Fruit fly (Drosophila melanogaster) whole organism, pupa: ENCODE measurements around the gene CG32365.

Experiments used
- CG10348 ChIP-seq: fragments of 200-800 bp; sonication (Bioruptor generic); IDR thresholded peaks from 2 replicates; pipeline ENCODE4 v1.3.6; 2022; ENCODE audit warnings: missing biosample characterization, missing genetic modification characterization
- CG12605 ChIP-seq: fragments of 200-800 bp; sonication (Bioruptor generic); IDR thresholded peaks from 2 replicates; pipeline ENCODE4 v1.3.6; 2022; ENCODE audit warnings: missing biosample characterization, missing genetic modification characterization
- CG13204 ChIP-seq: fragments of 200-800 bp; sonication (Bioruptor generic); optimal IDR thresholded peaks from 2 replicates; lab custom pipeline; 2018; ENCODE audit warnings: missing biosample characterization, mild to moderate bottlenecking, missing genetic modification characterization, moderate library complexity
- CG14655 ChIP-seq: fragments of 200-800 bp; sonication (Bioruptor generic); optimal IDR thresholded peaks from 3 replicates; lab custom pipeline; 2017; ENCODE audit warnings: mild to moderate bottlenecking, missing biosample characterization, missing genetic modification reagents, missing genetic modification characterization
- CG15710 ChIP-seq: fragments of 200-800 bp; sonication (Bioruptor generic); optimal IDR thresholded peaks from 2 replicates; lab custom pipeline; 2018; ENCODE audit warnings: missing biosample characterization, mild to moderate bottlenecking, missing genetic modification characterization, moderate library complexity
- CG17806 ChIP-seq: fragments of 200-800 bp; sonication (Bioruptor generic); optimal IDR thresholded peaks from 2 replicates; lab custom pipeline; 2018; ENCODE audit warnings: missing biosample characterization, mild to moderate bottlenecking, missing genetic modification characterization, moderate library complexity
- CG32121 ChIP-seq: fragments of 200-800 bp; sonication (Bioruptor generic); IDR thresholded peaks from 2 replicates; pipeline ENCODE4 v1.3.6; 2022; ENCODE audit warnings: missing biosample characterization, missing genetic modification characterization
- CG34367 ChIP-seq: fragments of 200-800 bp; sonication (Bioruptor generic); optimal IDR thresholded peaks from 2 replicates; lab custom pipeline; 2018; ENCODE audit warnings: missing biosample characterization, mild to moderate bottlenecking, missing genetic modification characterization
- CG4496 ChIP-seq: fragments of 200-800 bp; sonication (Bioruptor generic); IDR thresholded peaks from 3 replicates; pipeline ENCODE4 v1.3.6; 2022; ENCODE audit warnings: missing biosample characterization, missing genetic modification characterization
- CG8159 ChIP-seq: fragments of 200-800 bp; sonication (Bioruptor generic); optimal IDR thresholded peaks from 3 replicates; lab custom pipeline; 2018; ENCODE audit warnings: missing biosample characterization, mild to moderate bottlenecking, missing genetic modification characterization, moderate library complexity
- CG8301 ChIP-seq: fragments of 200-800 bp; sonication (Bioruptor generic); optimal IDR thresholded peaks from 2 replicates; lab custom pipeline; 2018; ENCODE audit warnings: missing biosample characterization, mild to moderate bottlenecking, missing genetic modification characterization
- CG9948 ChIP-seq: fragments of 200-800 bp; sonication (Bioruptor generic); optimal IDR thresholded peaks from 2 replicates; lab custom pipeline; 2018; ENCODE audit warnings: missing biosample characterization, mild to moderate bottlenecking, missing genetic modification characterization, moderate library complexity
- D1 ChIP-seq: fragments of 200-800 bp; sonication (Bioruptor generic); optimal IDR thresholded peaks from 2 replicates; lab custom pipeline; 2018; ENCODE audit warnings: missing biosample characterization, mild to moderate bottlenecking, missing genetic modification characterization, moderate library complexity
- EcR ChIP-seq: fragments of 200-800 bp; sonication (Bioruptor generic); optimal IDR thresholded peaks from 3 replicates; lab custom pipeline; 2019; ENCODE audit warnings: missing biosample characterization, missing genetic modification characterization, mild to moderate bottlenecking, moderate library complexity, missing genetic modification reagents
- Ets98B ChIP-seq: fragments of 200-800 bp; sonication (Bioruptor generic); IDR thresholded peaks from 2 replicates; pipeline ENCODE4 v1.3.6; 2022; ENCODE audit warnings: missing biosample characterization, missing genetic modification characterization
- Pif1A ChIP-seq: fragments of 200-800 bp; sonication (Bioruptor generic); optimal IDR thresholded peaks from 3 replicates; lab custom pipeline; 2016; ENCODE audit warnings: missing biosample characterization, missing genetic modification characterization
- Pif1B ChIP-seq: fragments of 200-800 bp; sonication (Bioruptor generic); optimal IDR thresholded peaks from 3 replicates; lab custom pipeline; 2016; ENCODE audit warnings: missing biosample characterization, missing genetic modification characterization
- Snoo ChIP-seq: fragments of 200-800 bp; sonication (Bioruptor generic); optimal IDR thresholded peaks from 3 replicates; lab custom pipeline; 2017; ENCODE audit warnings: missing biosample characterization, mild to moderate bottlenecking, missing genetic modification characterization, inconsistent platforms
- fd96Ca ChIP-seq: fragments of 200-800 bp; sonication (Bioruptor generic); IDR thresholded peaks from 3 replicates; pipeline ENCODE4 v1.3.6; 2022; ENCODE audit warnings: missing biosample characterization, missing genetic modification characterization
- gl ChIP-seq: fragments of 200-800 bp; sonication (Bioruptor generic); optimal IDR thresholded peaks from 2 replicates; lab custom pipeline; 2018; ENCODE audit warnings: missing biosample characterization, mild to moderate bottlenecking, missing genetic modification characterization
- rn ChIP-seq: fragments of 200-800 bp; sonication (Bioruptor generic); IDR thresholded peaks from 2 replicates; pipeline ENCODE4 v1.3.6; 2022; ENCODE audit warnings: missing biosample characterization, missing genetic modification characterization

The CG32365 gene

DNA sequence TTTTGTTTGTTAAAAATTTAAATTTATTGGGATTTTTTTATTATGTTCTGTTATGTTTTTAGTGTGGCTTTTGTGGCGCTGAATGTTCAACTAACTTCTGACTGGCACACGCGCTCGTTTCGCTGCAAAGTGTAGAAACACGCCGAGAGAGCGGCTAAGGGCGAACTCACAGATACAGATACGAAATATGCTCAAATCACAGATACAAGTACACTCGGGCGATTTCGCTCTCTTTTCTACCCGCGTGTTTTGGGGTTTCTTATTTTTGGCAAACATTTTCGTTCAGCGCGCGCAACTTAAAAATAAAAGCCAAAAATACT, 13.4 kb upstream of the CG32365 start:
- TF ChIP-seq CG13204 (GFP tag; lab: Kevin White, UChicago) (no peak), Ets98B (peak; percentile 33; the same call in 1 of the 2 replicates), fd96Ca (GFP tag; lab: Robert Waterston, UW) (peak; percentile 54; the same call in 2 of the 3 replicates), CG4496 (GFP tag; lab: Robert Waterston, UW) (peak; percentile 49; the same call in 1 of the 3 replicates), CG17806 (tag; lab: Kevin White, UChicago) (no peak), Pif1A (GFP tag; lab: Kevin White, UChicago) (no peak), CG8159 (tag; lab: Kevin White, UChicago) (no peak)

dm6 chr3L:7855778-7856625, 12.8 kb upstream of the CG32365 start:
- TF ChIP-seq CG13204 (GFP tag; lab: Kevin White, UChicago) (no peak), CG12605 (0 out of 2 replicates have a peak, but pooled peaks have one; percentile 79), EcR (GFP tag; lab: Kevin White, UChicago) (no peak), Snoo (tag; lab: Kevin White, UChicago) (peak; percentile 49), Ets98B (peak; percentile 55), CG34367 (tag; lab: Kevin White, UChicago) (peak; percentile 4), gl (no peak), rn (0 out of 2 replicates have a peak, but pooled peaks have one; percentile 24), CG8159 (tag; lab: Kevin White, UChicago) (peak; percentile 68), CG14655 (GFP tag; lab: Kevin White, UChicago) (peak; percentile 72), Pif1B (GFP tag; lab: Kevin White, UChicago) (no peak), CG9948 (tag; lab: Kevin White, UChicago) (peak; percentile 57), CG8301 (tag; lab: Kevin White, UChicago) (peak; percentile 46), fd96Ca (GFP tag; lab: Robert Waterston, UW) (peak; percentile 60; the same call in 2 of the 3 replicates), CG32121 (GFP tag; lab: Robert Waterston, UW) (peak; percentile 69), CG10348 (GFP tag; lab: Robert Waterston, UW) (peak; percentile 10; the same call in 1 of the 2 replicates), CG15710 (tag; lab: Kevin White, UChicago) (no peak), D1 (no peak), CG4496 (GFP tag; lab: Robert Waterston, UW) (peak; percentile 40; the same call in 2 of the 3 replicates), CG17806 (tag; lab: Kevin White, UChicago) (peak; percentile 38), Pif1A (GFP tag; lab: Kevin White, UChicago) (peak; percentile 4)

DNA sequence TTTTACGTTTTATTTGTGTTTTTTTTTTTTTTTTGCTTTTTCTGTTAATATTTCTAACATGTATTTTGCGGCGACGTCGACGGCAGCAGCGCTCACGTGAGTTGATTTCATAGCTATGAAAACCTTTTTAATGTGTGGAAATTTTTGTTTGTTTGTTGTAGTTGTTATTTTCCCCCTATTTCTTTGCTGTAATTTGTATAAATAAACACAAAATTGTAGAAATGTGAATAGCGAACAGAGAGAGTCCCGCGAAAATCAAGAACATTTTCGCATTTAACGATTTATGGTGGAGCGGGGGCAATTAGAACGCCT, 12.3 kb upstream of the CG32365 start:
- TF ChIP-seq CG9948 (tag; lab: Kevin White, UChicago): no peak
- TF ChIP-seq Pif1B (GFP tag; lab: Kevin White, UChicago): no peak
- no peak for TF ChIP-seq CG15710 (tag; lab: Kevin White, UChicago)
- no peak for TF ChIP-seq CG14655 (GFP tag; lab: Kevin White, UChicago)
- no peak for TF ChIP-seq fd96Ca (GFP tag; lab: Robert Waterston, UW)
- no peak for TF ChIP-seq Snoo (tag; lab: Kevin White, UChicago)
- TF ChIP-seq, all 21 proteins: peak for 0

- TF ChIP-seq D1 (no peak), fd96Ca (GFP tag; lab: Robert Waterston, UW) (no peak), CG12605 (no peak), CG15710 (tag; lab: Kevin White, UChicago) (no peak), CG8159 (tag; lab: Kevin White, UChicago) (no peak), rn (no peak), CG17806 (tag; lab: Kevin White, UChicago) (no peak), CG4496 (GFP tag; lab: Robert Waterston, UW) (no peak), CG8301 (tag; lab: Kevin White, UChicago) (no peak), Snoo (tag; lab: Kevin White, UChicago) (no peak), CG34367 (tag; lab: Kevin White, UChicago) (no peak), CG10348 (GFP tag; lab: Robert Waterston, UW) (no peak), gl (no peak), CG14655 (GFP tag; lab: Kevin White, UChicago) (no peak)
These were observed 10.3 kb upstream of the CG32365 start for dm6 chr3L:7858325-7859114.

dm6 chr3L:7859802-7860201, 9.0 kb upstream of the CG32365 start:
- TF ChIP-seq CG32121 (GFP tag; lab: Robert Waterston, UW) (peak; percentile 32; the same call in 1 of the 2 replicates), Snoo (tag; lab: Kevin White, UChicago) (no peak)
- TF ChIP-seq, all 21 proteins: peak for 1
